Fruit fly (Drosophila melanogaster) whole organism, prepupa: ENCODE results near the gene bys.

Experiments
- Blimp-1 ChIP-seq: fragments of 200-800 bp; sonication (Bioruptor generic); optimal IDR thresholded peaks from 3 replicates; lab custom pipeline; 2017; ENCODE audit warnings: missing biosample characterization, missing genetic modification characterization, mild to moderate bottlenecking, moderate library complexity, missing genetic modification reagents
- CG10631 ChIP-seq: fragments of 200-800 bp; sonication (Bioruptor generic); optimal IDR thresholded peaks from 2 replicates; lab custom pipeline; 2016; ENCODE audit warnings: missing biosample characterization, missing genetic modification characterization
- CG10669 ChIP-seq: fragments of 200-800 bp; sonication (Bioruptor generic); optimal IDR thresholded peaks from 3 replicates; lab custom pipeline; 2018; ENCODE audit warnings: missing biosample characterization, mild to moderate bottlenecking, missing genetic modification characterization, moderate library complexity
- CG11294 ChIP-seq: fragments of 200-800 bp; sonication (Bioruptor generic); IDR thresholded peaks from 2 replicates; pipeline ENCODE4 v1.3.6; 2022; ENCODE audit warnings: missing biosample characterization, missing genetic modification characterization
- CG11762 ChIP-seq: fragments of 200-800 bp; sonication (Bioruptor generic); optimal IDR thresholded peaks from 3 replicates; lab custom pipeline; 2016; ENCODE audit warnings: missing biosample characterization, missing genetic modification characterization; ENCODE audit not compliant: insufficient read depth
- CG11902 ChIP-seq: fragments of 200-800 bp; sonication (Bioruptor generic); optimal IDR thresholded peaks from 3 replicates; lab custom pipeline; 2016; ENCODE audit warnings: missing biosample characterization, missing genetic modification characterization
- CG15336 ChIP-seq: fragments of 200-800 bp; sonication (Bioruptor generic); IDR thresholded peaks from 2 replicates; pipeline ENCODE4 v1.3.6; 2022; ENCODE audit warnings: missing biosample characterization, missing genetic modification characterization
- CG16779 ChIP-seq: fragments of 200-800 bp; sonication (Bioruptor generic); optimal IDR thresholded peaks from 3 replicates; lab custom pipeline; 2017; ENCODE audit warnings: missing biosample characterization, mild to moderate bottlenecking, missing genetic modification characterization
- CG31627 ChIP-seq: fragments of 200-800 bp; sonication (Bioruptor generic); optimal IDR thresholded peaks from 3 replicates; lab custom pipeline; 2016; ENCODE audit warnings: missing biosample characterization, missing genetic modification characterization
- CG32006 ChIP-seq: fragments of 200-800 bp; sonication (Bioruptor generic); optimal IDR thresholded peaks from 3 replicates; lab custom pipeline; 2017; ENCODE audit warnings: missing biosample characterization, mild to moderate bottlenecking, missing genetic modification characterization
- CG34406 ChIP-seq: fragments of 200-800 bp; sonication (Bioruptor generic); optimal IDR thresholded peaks from 3 replicates; lab custom pipeline; 2016; ENCODE audit warnings: missing biosample characterization, missing genetic modification characterization
- CG3919 ChIP-seq: fragments of 200-800 bp; sonication (Bioruptor generic); optimal IDR thresholded peaks from 3 replicates; lab custom pipeline; 2016; ENCODE audit warnings: missing biosample characterization, missing genetic modification characterization
- CG4318 ChIP-seq: fragments of 200-800 bp; sonication (Bioruptor generic); optimal IDR thresholded peaks from 3 replicates; lab custom pipeline; 2017; ENCODE audit warnings: missing biosample characterization, mild to moderate bottlenecking, missing genetic modification characterization
- CG6163 ChIP-seq: fragments of 200-800 bp; sonication (Bioruptor generic); IDR thresholded peaks from 3 replicates; pipeline ENCODE4 v1.3.6; 2022; ENCODE audit warnings: missing biosample characterization, missing genetic modification characterization
- CG6276 ChIP-seq: fragments of 200-800 bp; sonication (Bioruptor generic); optimal IDR thresholded peaks from 2 replicates; lab custom pipeline; 2017; ENCODE audit warnings: missing biosample characterization, mild to moderate bottlenecking, missing genetic modification characterization
- CG6854 ChIP-seq: fragments of 200-800 bp; sonication (Bioruptor generic); optimal IDR thresholded peaks from 2 replicates; lab custom pipeline; 2017; ENCODE audit warnings: missing biosample characterization, mild to moderate bottlenecking, missing genetic modification characterization
- CG7368 ChIP-seq: fragments of 200-800 bp; sonication (Bioruptor generic); optimal IDR thresholded peaks from 3 replicates; lab custom pipeline; 2016; ENCODE audit warnings: missing biosample characterization, missing genetic modification characterization
- CG8119 ChIP-seq: fragments of 200-800 bp; sonication (Bioruptor generic); IDR thresholded peaks from 3 replicates; pipeline ENCODE4 v1.3.6; 2022; ENCODE audit warnings: missing biosample characterization, missing genetic modification characterization
- CG8632 ChIP-seq: fragments of 200-800 bp; sonication (Bioruptor generic); optimal IDR thresholded peaks from 3 replicates; lab custom pipeline; 2016; ENCODE audit warnings: missing biosample characterization, missing genetic modification characterization
- CG9139 ChIP-seq: fragments of 200-800 bp; sonication (Bioruptor generic); optimal IDR thresholded peaks from 3 replicates; lab custom pipeline; 2017; ENCODE audit warnings: missing biosample characterization, mild to moderate bottlenecking, missing genetic modification characterization
- Eip75B ChIP-seq: fragments of 200-800 bp; sonication (Bioruptor generic); optimal IDR thresholded peaks from 3 replicates; lab custom pipeline; 2016; ENCODE audit warnings: missing biosample characterization, missing genetic modification characterization
- Eip78C ChIP-seq: fragments of 200-800 bp; sonication (Bioruptor generic); peaks from one replicate; lab custom pipeline; 2016; ENCODE audit warnings: missing biosample characterization, missing genetic modification characterization
- Eip93F ChIP-seq: fragments of 200-800 bp; sonication (Bioruptor generic); optimal IDR thresholded peaks from 2 replicates; lab custom pipeline; 2016; ENCODE audit warnings: missing biosample characterization, mild to moderate bottlenecking, missing genetic modification characterization
- Ets21C ChIP-seq: fragments of 200-800 bp; sonication (Bioruptor generic); optimal IDR thresholded peaks from 3 replicates; lab custom pipeline; 2016; ENCODE audit warnings: missing biosample characterization, missing genetic modification characterization
- Ets96B ChIP-seq: fragments of 200-800 bp; optimal IDR thresholded peaks from 2 replicates; lab custom pipeline; 2019; ENCODE audit warnings: missing biosample characterization, mild to moderate bottlenecking, missing genetic modification characterization, moderate library complexity
- Gug ChIP-seq: fragments of 200-800 bp; sonication (Bioruptor generic); IDR thresholded peaks from 2 replicates; pipeline ENCODE4 v1.3.6; 2022; ENCODE audit warnings: missing biosample characterization, missing genetic modification characterization
- Hr38 ChIP-seq: sonication (Bioruptor generic); optimal IDR thresholded peaks from 2 replicates; lab custom pipeline; 2016; ENCODE audit warnings: missing biosample characterization, missing genetic modification characterization
- Hr39 ChIP-seq: fragments of 200-800 bp; sonication (Bioruptor generic); optimal IDR thresholded peaks from 2 replicates; lab custom pipeline; 2016; ENCODE audit warnings: missing biosample characterization, missing genetic modification characterization
- Hr4 ChIP-seq: fragments of 200-800 bp; sonication (Bioruptor generic); optimal IDR thresholded peaks from 3 replicates; lab custom pipeline; 2016; ENCODE audit warnings: missing biosample characterization, missing genetic modification characterization
- Lpt ChIP-seq: fragments of 200-800 bp; sonication (Bioruptor generic); optimal IDR thresholded peaks from 3 replicates; lab custom pipeline; 2016; ENCODE audit warnings: missing biosample characterization, missing genetic modification characterization
- Met ChIP-seq: fragments of 200-800 bp; sonication (Bioruptor generic); optimal IDR thresholded peaks from 3 replicates; lab custom pipeline; 2016; ENCODE audit warnings: missing biosample characterization, missing genetic modification characterization
- OdsH ChIP-seq: fragments of 200-800 bp; sonication (Bioruptor generic); optimal IDR thresholded peaks from 3 replicates; lab custom pipeline; 2016; ENCODE audit warnings: missing biosample characterization, missing genetic modification characterization
- Smox ChIP-seq: fragments of 200-800 bp; sonication (Bioruptor generic); optimal IDR thresholded peaks from 3 replicates; lab custom pipeline; 2016; ENCODE audit warnings: missing biosample characterization, missing genetic modification characterization
- Sox14 ChIP-seq: fragments of 200-800 bp; sonication (Bioruptor generic); optimal IDR thresholded peaks from 3 replicates; lab custom pipeline; 2016; ENCODE audit warnings: missing biosample characterization, missing genetic modification characterization
- Sox15 ChIP-seq: fragments of 200-800 bp; sonication (Bioruptor generic); optimal IDR thresholded peaks from 3 replicates; lab custom pipeline; 2016; ENCODE audit warnings: missing biosample characterization, missing genetic modification characterization
- achi ChIP-seq: fragments of 200-800 bp; sonication (Bioruptor generic); optimal IDR thresholded peaks from 3 replicates; lab custom pipeline; 2016; ENCODE audit warnings: missing biosample characterization, missing genetic modification characterization
- acj6 ChIP-seq: fragments of 200-800 bp; sonication (Bioruptor generic); optimal IDR thresholded peaks from 3 replicates; lab custom pipeline; 2016; ENCODE audit warnings: missing biosample characterization, missing genetic modification characterization
- cyc ChIP-seq: fragments of 200-800 bp; sonication (Bioruptor generic); optimal IDR thresholded peaks from 3 replicates; lab custom pipeline; 2016; ENCODE audit warnings: missing biosample characterization, missing genetic modification characterization
- dac ChIP-seq: fragments of 200-800 bp; sonication (Bioruptor generic); optimal IDR thresholded peaks from 2 replicates; lab custom pipeline; 2017; ENCODE audit warnings: missing biosample characterization, mild to moderate bottlenecking, missing genetic modification characterization
- dsx ChIP-seq: fragments of 200-800 bp; optimal IDR thresholded peaks from 3 replicates; lab custom pipeline; 2019; ENCODE audit warnings: missing biosample characterization, mild to moderate bottlenecking, missing genetic modification characterization, moderate library complexity; ENCODE audit not compliant: poor library complexity, severe bottlenecking
- esn ChIP-seq: fragments of 200-800 bp; sonication (Bioruptor generic); optimal IDR thresholded peaks from 2 replicates; lab custom pipeline; 2016; ENCODE audit warnings: missing biosample characterization, mild to moderate bottlenecking, missing genetic modification characterization, moderate library complexity
- fd59A ChIP-seq: fragments of 200-800 bp; sonication (Bioruptor generic); optimal IDR thresholded peaks from 2 replicates; lab custom pipeline; 2017; ENCODE audit warnings: missing biosample characterization, mild to moderate bottlenecking, missing genetic modification characterization, missing genetic modification reagents
- fd85E ChIP-seq: fragments of 200-800 bp; sonication (Bioruptor generic); optimal IDR thresholded peaks from 3 replicates; lab custom pipeline; 2016; ENCODE audit warnings: missing biosample characterization, missing genetic modification characterization
- fkh ChIP-seq: fragments of 200-800 bp; sonication (Bioruptor generic); optimal IDR thresholded peaks from 3 replicates; lab custom pipeline; 2017; ENCODE audit warnings: missing biosample characterization, mild to moderate bottlenecking, missing genetic modification characterization, moderate library complexity
- lz ChIP-seq: fragments of 200-800 bp; sonication (Bioruptor generic); optimal IDR thresholded peaks from 3 replicates; lab custom pipeline; 2016; ENCODE audit warnings: missing biosample characterization, missing genetic modification characterization
- pdm3 ChIP-seq: fragments of 200-800 bp; sonication (Bioruptor generic); optimal IDR thresholded peaks from 3 replicates; lab custom pipeline; 2016; ENCODE audit warnings: missing biosample characterization, missing genetic modification characterization
- salr ChIP-seq, 2 experiments: fragments of 200-800 bp; sonication (Bioruptor generic); optimal IDR thresholded peaks; 3 replicates each; lab custom pipeline; 2016 to 2018; ENCODE audit warnings: missing biosample characterization in 2 of 2, missing genetic modification characterization in 2 of 2, mild to moderate bottlenecking in 1 of 2
- svp ChIP-seq: fragments of 200-800 bp; sonication (Bioruptor generic); peaks from one replicate; lab custom pipeline; 2016; ENCODE audit warnings: missing biosample characterization, missing genetic modification characterization
- topi ChIP-seq: fragments of 200-800 bp; sonication (Bioruptor generic); optimal IDR thresholded peaks from 3 replicates; lab custom pipeline; 2016; ENCODE audit warnings: missing biosample characterization, missing genetic modification characterization
- vri ChIP-seq: fragments of 200-800 bp; sonication (Bioruptor generic); optimal IDR thresholded peaks from 3 replicates; lab custom pipeline; 2016; ENCODE audit warnings: missing biosample characterization, mild to moderate bottlenecking, missing genetic modification characterization

bys gene

dm6 chrX:7937588-7938481, 36.2 kb downstream of the bys start:
- TF ChIP-seq Gug (GFP tag; lab: Robert Waterston, UW) (peak; percentile 74), Hr39 (GFP tag; lab: Kevin White, UChicago) (peak; percentile 91), CG11902 (GFP tag; lab: Kevin White, UChicago) (peak; percentile 64), Sox14 (GFP tag; lab: Kevin White, UChicago) (peak; percentile 88), svp (peak; percentile 95), Smox (GFP tag; lab: Kevin White, UChicago) (peak; percentile 82), acj6 (GFP tag; lab: Kevin White, UChicago) (peak; percentile 78), Eip78C (GFP tag; lab: Kevin White, UChicago) (peak; percentile 93), topi (peak; percentile 91), esn (peak; percentile 90), CG10631 (GFP tag; lab: Kevin White, UChicago) (peak; percentile 85), CG8119 (peak; percentile 87), Sox15 (GFP tag; lab: Kevin White, UChicago) (peak; percentile 80), Hr4 (GFP tag; lab: Kevin White, UChicago) (peak; percentile 88), CG34406 (GFP tag; lab: Kevin White, UChicago) (peak; percentile 78), lz (GFP tag; lab: Kevin White, UChicago) (peak; percentile 91), salr (GFP tag; optimal IDR thresholded peaks at IDR 0.05; lab: Kevin White, UChicago) (peak; percentile 22 to 83), vri (GFP tag; lab: Kevin White, UChicago) (peak; percentile 39), CG32006 (GFP tag; lab: Kevin White, UChicago) (peak; percentile 96), Lpt (GFP tag; lab: Kevin White, UChicago) (peak; percentile 50), CG6854 (GFP tag; lab: Kevin White, UChicago) (peak; percentile 26), CG6276 (peak; percentile 89), fd85E (GFP tag; lab: Kevin White, UChicago) (peak; percentile 42), CG8632 (GFP tag; lab: Kevin White, UChicago) (peak; percentile 80), CG10669 (peak; percentile 79), CG11762 (GFP tag; lab: Kevin White, UChicago) (peak; percentile 78), CG15336 (GFP tag; lab: Robert Waterston, UW) (peak; percentile 85), CG31627 (peak; percentile 87), Met (GFP tag; lab: Kevin White, UChicago) (peak; percentile 89), Ets21C (GFP tag; lab: Kevin White, UChicago) (peak; percentile 83), CG16779 (tag; lab: Kevin White, UChicago) (peak; percentile 67), achi (GFP tag; lab: Kevin White, UChicago) (peak; percentile 83), dac (GFP tag; lab: Kevin White, UChicago) (peak; percentile 87), Hr38 (GFP tag; lab: Kevin White, UChicago) (peak; percentile 2), Ets96B (peak; percentile 62), cyc (peak; percentile 85), Blimp-1 (GFP tag; lab: Kevin White, UChicago) (peak; percentile 61), OdsH (GFP tag; lab: Kevin White, UChicago) (peak; percentile 80), CG3919 (GFP tag; lab: Kevin White, UChicago) (peak; percentile 79), CG6163 (GFP tag; lab: Robert Waterston, UW) (peak; percentile 75), CG11294 (GFP tag; lab: Robert Waterston, UW) (peak; percentile 81), fkh (GFP tag; lab: Kevin White, UChicago) (no peak), CG9139 (GFP tag; lab: Kevin White, UChicago) (no peak), pdm3 (GFP tag; lab: Kevin White, UChicago) (peak; percentile 86), Eip75B (GFP tag; lab: Kevin White, UChicago) (peak; percentile 84), Eip93F (no peak), fd59A (GFP tag; lab: Kevin White, UChicago) (peak; percentile 83), dsx (GFP tag; lab: Kevin White, UChicago) (peak; percentile 56), CG4318 (GFP tag; lab: Kevin White, UChicago) (peak; percentile 92), CG7368 (GFP tag; lab: Kevin White, UChicago) (peak; percentile 67)
